Fruit fly (Drosophila melanogaster) whole organism, prepupa: ENCODE measurements around the gene Ulp1.

ENCODE experiments used
- CG10631 ChIP-seq: fragments of 200-800 bp; sonication (Bioruptor generic); optimal IDR thresholded peaks from 2 replicates; lab custom pipeline; 2016; ENCODE audit warnings: missing biosample characterization, missing genetic modification characterization
- CG11762 ChIP-seq: fragments of 200-800 bp; sonication (Bioruptor generic); optimal IDR thresholded peaks from 3 replicates; lab custom pipeline; 2016; ENCODE audit warnings: missing biosample characterization, missing genetic modification characterization; ENCODE audit not compliant: insufficient read depth
- CG15336 ChIP-seq: fragments of 200-800 bp; sonication (Bioruptor generic); IDR thresholded peaks from 2 replicates; pipeline ENCODE4 v1.3.6; 2022; ENCODE audit warnings: missing biosample characterization, missing genetic modification characterization
- CG1621 ChIP-seq: fragments of 200-800 bp; sonication (Bioruptor generic); optimal IDR thresholded peaks from 3 replicates; lab custom pipeline; 2018; ENCODE audit warnings: missing biosample characterization, mild to moderate bottlenecking, missing genetic modification characterization
- CG16779 ChIP-seq: fragments of 200-800 bp; sonication (Bioruptor generic); optimal IDR thresholded peaks from 3 replicates; lab custom pipeline; 2017; ENCODE audit warnings: missing biosample characterization, mild to moderate bottlenecking, missing genetic modification characterization
- CG3032 ChIP-seq: fragments of 200-800 bp; optimal IDR thresholded peaks from 2 replicates; lab custom pipeline; 2019; ENCODE audit warnings: missing biosample characterization, mild to moderate bottlenecking, missing genetic modification characterization, moderate library complexity
- CG31627 ChIP-seq: fragments of 200-800 bp; sonication (Bioruptor generic); optimal IDR thresholded peaks from 3 replicates; lab custom pipeline; 2016; ENCODE audit warnings: missing biosample characterization, missing genetic modification characterization
- CG3919 ChIP-seq: fragments of 200-800 bp; sonication (Bioruptor generic); optimal IDR thresholded peaks from 3 replicates; lab custom pipeline; 2016; ENCODE audit warnings: missing biosample characterization, missing genetic modification characterization
- CG4318 ChIP-seq: fragments of 200-800 bp; sonication (Bioruptor generic); optimal IDR thresholded peaks from 3 replicates; lab custom pipeline; 2017; ENCODE audit warnings: missing biosample characterization, mild to moderate bottlenecking, missing genetic modification characterization
- CG6163 ChIP-seq: fragments of 200-800 bp; sonication (Bioruptor generic); IDR thresholded peaks from 3 replicates; pipeline ENCODE4 v1.3.6; 2022; ENCODE audit warnings: missing biosample characterization, missing genetic modification characterization
- CG6276 ChIP-seq: fragments of 200-800 bp; sonication (Bioruptor generic); optimal IDR thresholded peaks from 2 replicates; lab custom pipeline; 2017; ENCODE audit warnings: missing biosample characterization, mild to moderate bottlenecking, missing genetic modification characterization
- CG6792 ChIP-seq: fragments of 200-800 bp; sonication (Bioruptor generic); optimal IDR thresholded peaks from 3 replicates; lab custom pipeline; 2016; ENCODE audit warnings: missing biosample characterization, missing genetic modification characterization
- CG6854 ChIP-seq: fragments of 200-800 bp; sonication (Bioruptor generic); optimal IDR thresholded peaks from 2 replicates; lab custom pipeline; 2017; ENCODE audit warnings: missing biosample characterization, mild to moderate bottlenecking, missing genetic modification characterization
- CG7368 ChIP-seq: fragments of 200-800 bp; sonication (Bioruptor generic); optimal IDR thresholded peaks from 3 replicates; lab custom pipeline; 2016; ENCODE audit warnings: missing biosample characterization, missing genetic modification characterization
- CG8119 ChIP-seq: fragments of 200-800 bp; sonication (Bioruptor generic); IDR thresholded peaks from 3 replicates; pipeline ENCODE4 v1.3.6; 2022; ENCODE audit warnings: missing biosample characterization, missing genetic modification characterization
- CG8319 ChIP-seq: fragments of 200-800 bp; sonication (Bioruptor generic); optimal IDR thresholded peaks from 3 replicates; lab custom pipeline; 2016; ENCODE audit warnings: missing biosample characterization, missing genetic modification characterization
- CG8632 ChIP-seq: fragments of 200-800 bp; sonication (Bioruptor generic); optimal IDR thresholded peaks from 3 replicates; lab custom pipeline; 2016; ENCODE audit warnings: missing biosample characterization, missing genetic modification characterization
- CG9139 ChIP-seq: fragments of 200-800 bp; sonication (Bioruptor generic); optimal IDR thresholded peaks from 3 replicates; lab custom pipeline; 2017; ENCODE audit warnings: missing biosample characterization, mild to moderate bottlenecking, missing genetic modification characterization
- Eip75B ChIP-seq: fragments of 200-800 bp; sonication (Bioruptor generic); optimal IDR thresholded peaks from 3 replicates; lab custom pipeline; 2016; ENCODE audit warnings: missing biosample characterization, missing genetic modification characterization
- Eip78C ChIP-seq: fragments of 200-800 bp; sonication (Bioruptor generic); peaks from one replicate; lab custom pipeline; 2016; ENCODE audit warnings: missing biosample characterization, missing genetic modification characterization
- Ets96B ChIP-seq: fragments of 200-800 bp; optimal IDR thresholded peaks from 2 replicates; lab custom pipeline; 2019; ENCODE audit warnings: missing biosample characterization, mild to moderate bottlenecking, missing genetic modification characterization, moderate library complexity
- Gug ChIP-seq: fragments of 200-800 bp; sonication (Bioruptor generic); IDR thresholded peaks from 2 replicates; pipeline ENCODE4 v1.3.6; 2022; ENCODE audit warnings: missing biosample characterization, missing genetic modification characterization
- Hr38 ChIP-seq: sonication (Bioruptor generic); optimal IDR thresholded peaks from 2 replicates; lab custom pipeline; 2016; ENCODE audit warnings: missing biosample characterization, missing genetic modification characterization
- Hr39 ChIP-seq: fragments of 200-800 bp; sonication (Bioruptor generic); optimal IDR thresholded peaks from 2 replicates; lab custom pipeline; 2016; ENCODE audit warnings: missing biosample characterization, missing genetic modification characterization
- Hr4 ChIP-seq: fragments of 200-800 bp; sonication (Bioruptor generic); optimal IDR thresholded peaks from 3 replicates; lab custom pipeline; 2016; ENCODE audit warnings: missing biosample characterization, missing genetic modification characterization
- Lpt ChIP-seq: fragments of 200-800 bp; sonication (Bioruptor generic); optimal IDR thresholded peaks from 3 replicates; lab custom pipeline; 2016; ENCODE audit warnings: missing biosample characterization, missing genetic modification characterization
- Met ChIP-seq: fragments of 200-800 bp; sonication (Bioruptor generic); optimal IDR thresholded peaks from 3 replicates; lab custom pipeline; 2016; ENCODE audit warnings: missing biosample characterization, missing genetic modification characterization
- OdsH ChIP-seq: fragments of 200-800 bp; sonication (Bioruptor generic); optimal IDR thresholded peaks from 3 replicates; lab custom pipeline; 2016; ENCODE audit warnings: missing biosample characterization, missing genetic modification characterization
- Smox ChIP-seq: fragments of 200-800 bp; sonication (Bioruptor generic); optimal IDR thresholded peaks from 3 replicates; lab custom pipeline; 2016; ENCODE audit warnings: missing biosample characterization, missing genetic modification characterization
- Sox102F ChIP-seq: fragments of 200-800 bp; sonication (Bioruptor generic); optimal IDR thresholded peaks from 2 replicates; lab custom pipeline; 2016; ENCODE audit warnings: missing biosample characterization, mild to moderate bottlenecking, missing genetic modification characterization
- Sox14 ChIP-seq: fragments of 200-800 bp; sonication (Bioruptor generic); optimal IDR thresholded peaks from 3 replicates; lab custom pipeline; 2016; ENCODE audit warnings: missing biosample characterization, missing genetic modification characterization
- Sox15 ChIP-seq: fragments of 200-800 bp; sonication (Bioruptor generic); optimal IDR thresholded peaks from 3 replicates; lab custom pipeline; 2016; ENCODE audit warnings: missing biosample characterization, missing genetic modification characterization
- achi ChIP-seq: fragments of 200-800 bp; sonication (Bioruptor generic); optimal IDR thresholded peaks from 3 replicates; lab custom pipeline; 2016; ENCODE audit warnings: missing biosample characterization, missing genetic modification characterization
- acj6 ChIP-seq: fragments of 200-800 bp; sonication (Bioruptor generic); optimal IDR thresholded peaks from 3 replicates; lab custom pipeline; 2016; ENCODE audit warnings: missing biosample characterization, missing genetic modification characterization
- cyc ChIP-seq: fragments of 200-800 bp; sonication (Bioruptor generic); optimal IDR thresholded peaks from 3 replicates; lab custom pipeline; 2016; ENCODE audit warnings: missing biosample characterization, missing genetic modification characterization
- dac ChIP-seq: fragments of 200-800 bp; sonication (Bioruptor generic); optimal IDR thresholded peaks from 2 replicates; lab custom pipeline; 2017; ENCODE audit warnings: missing biosample characterization, mild to moderate bottlenecking, missing genetic modification characterization
- eg ChIP-seq: fragments of 200-800 bp; sonication (Bioruptor generic); IDR thresholded peaks from 3 replicates; pipeline ENCODE4 v1.3.6; 2022; ENCODE audit warnings: missing biosample characterization, missing genetic modification characterization
- esn ChIP-seq: fragments of 200-800 bp; sonication (Bioruptor generic); optimal IDR thresholded peaks from 2 replicates; lab custom pipeline; 2016; ENCODE audit warnings: missing biosample characterization, mild to moderate bottlenecking, missing genetic modification characterization, moderate library complexity
- fd59A ChIP-seq: fragments of 200-800 bp; sonication (Bioruptor generic); optimal IDR thresholded peaks from 2 replicates; lab custom pipeline; 2017; ENCODE audit warnings: missing biosample characterization, mild to moderate bottlenecking, missing genetic modification characterization, missing genetic modification reagents
- fd85E ChIP-seq: fragments of 200-800 bp; sonication (Bioruptor generic); optimal IDR thresholded peaks from 3 replicates; lab custom pipeline; 2016; ENCODE audit warnings: missing biosample characterization, missing genetic modification characterization
- fkh ChIP-seq: fragments of 200-800 bp; sonication (Bioruptor generic); optimal IDR thresholded peaks from 3 replicates; lab custom pipeline; 2017; ENCODE audit warnings: missing biosample characterization, mild to moderate bottlenecking, missing genetic modification characterization, moderate library complexity
- lz ChIP-seq: fragments of 200-800 bp; sonication (Bioruptor generic); optimal IDR thresholded peaks from 3 replicates; lab custom pipeline; 2016; ENCODE audit warnings: missing biosample characterization, missing genetic modification characterization
- net ChIP-seq: fragments of 200-800 bp; sonication (Bioruptor generic); optimal IDR thresholded peaks from 3 replicates; lab custom pipeline; 2016; ENCODE audit warnings: missing biosample characterization, missing genetic modification characterization
- salr ChIP-seq, 2 experiments: fragments of 200-800 bp; sonication (Bioruptor generic); optimal IDR thresholded peaks; 3 replicates each; lab custom pipeline; 2016 to 2018; ENCODE audit warnings: missing biosample characterization in 2 of 2, missing genetic modification characterization in 2 of 2, mild to moderate bottlenecking in 1 of 2
- svp ChIP-seq: fragments of 200-800 bp; sonication (Bioruptor generic); peaks from one replicate; lab custom pipeline; 2016; ENCODE audit warnings: missing biosample characterization, missing genetic modification characterization
- topi ChIP-seq: fragments of 200-800 bp; sonication (Bioruptor generic); optimal IDR thresholded peaks from 3 replicates; lab custom pipeline; 2016; ENCODE audit warnings: missing biosample characterization, missing genetic modification characterization
- vri ChIP-seq: fragments of 200-800 bp; sonication (Bioruptor generic); optimal IDR thresholded peaks from 3 replicates; lab custom pipeline; 2016; ENCODE audit warnings: missing biosample characterization, mild to moderate bottlenecking, missing genetic modification characterization

Ulp1 gene

dm6 chrX:19166152-19166935 is 41.6 kb downstream of the Ulp1 start (continued):
- TF ChIP-seq Lpt (no peak), CG11762 (GFP tag; lab: Kevin White, UChicago) (peak; percentile 27), Eip75B (GFP tag; lab: Kevin White, UChicago) (peak; percentile 9), CG6854 (GFP tag; lab: Kevin White, UChicago) (no peak), CG15336 (GFP tag; lab: Robert Waterston, UW) (no peak), fd85E (GFP tag; lab: Kevin White, UChicago) (no peak), lz (peak; percentile 63), Met (peak; percentile 59), eg (GFP tag; lab: Robert Waterston, UW) (0 out of 3 replicates have a peak, but pooled peaks have one; percentile 30), CG6792 (GFP tag; lab: Kevin White, UChicago) (peak; percentile 42), Sox15 (GFP tag; lab: Kevin White, UChicago) (peak; percentile 44), fkh (GFP tag; lab: Kevin White, UChicago) (no peak), CG8119 (GFP tag; lab: Robert Waterston, UW) (no peak), CG4318 (GFP tag; lab: Kevin White, UChicago) (peak; percentile 7), CG7368 (GFP tag; lab: Kevin White, UChicago) (no peak), achi (GFP tag; lab: Kevin White, UChicago) (peak; percentile 39), topi (GFP tag; lab: Kevin White, UChicago) (peak; percentile 48), acj6 (peak; percentile 44), Hr38 (GFP tag; lab: Kevin White, UChicago) (no peak), vri (GFP tag; lab: Kevin White, UChicago) (peak; percentile 51), dac (no peak), fd59A (peak; percentile 39), CG10631 (peak; percentile 28), CG3919 (GFP tag; lab: Kevin White, UChicago) (peak; percentile 11)

dm6 chrX:19165144-19166011 is 42.6 kb downstream of the Ulp1 start:
- peak in 1 of 2 experiments; percentile 18 for TF ChIP-seq salr (GFP tag; optimal IDR thresholded peaks at IDR 0.05; lab: Kevin White, UChicago)
- no peak for TF ChIP-seq cyc (GFP tag; lab: Kevin White, UChicago)
- peak; percentile 15 for TF ChIP-seq topi (GFP tag; lab: Kevin White, UChicago)
- no peak for TF ChIP-seq fd59A
- TF ChIP-seq Hr38 (GFP tag; lab: Kevin White, UChicago) = no peak
- TF ChIP-seq OdsH (GFP tag; lab: Kevin White, UChicago) = no peak
- peak; percentile 40 for TF ChIP-seq CG6276 (GFP tag; lab: Kevin White, UChicago)
- no peak for TF ChIP-seq CG8319
- no peak for TF ChIP-seq fd85E (GFP tag; lab: Kevin White, UChicago)
- TF ChIP-seq CG9139 (GFP tag; lab: Kevin White, UChicago) = peak; percentile 63
- no peak for TF ChIP-seq Hr4 (GFP tag; lab: Kevin White, UChicago)
- TF ChIP-seq CG8632 (GFP tag; lab: Kevin White, UChicago) = no peak
- TF ChIP-seq CG31627 (GFP tag; lab: Kevin White, UChicago) = no peak
- TF ChIP-seq CG4318 (GFP tag; lab: Kevin White, UChicago) = peak; percentile 21
- TF ChIP-seq CG7368 (GFP tag; lab: Kevin White, UChicago) = no peak
- TF ChIP-seq Gug (GFP tag; lab: Robert Waterston, UW) = no peak
- no peak for TF ChIP-seq Sox15 (GFP tag; lab: Kevin White, UChicago)
- TF ChIP-seq svp (GFP tag; lab: Kevin White, UChicago) = no peak
- no peak for TF ChIP-seq Sox14 (GFP tag; lab: Kevin White, UChicago)
- no peak for TF ChIP-seq fkh (GFP tag; lab: Kevin White, UChicago)
- no peak for TF ChIP-seq Sox102F (GFP tag; lab: Kevin White, UChicago)
- TF ChIP-seq vri (GFP tag; lab: Kevin White, UChicago) = peak; percentile 67
- peak; percentile 17 for TF ChIP-seq Smox (GFP tag; lab: Kevin White, UChicago)
- TF ChIP-seq CG1621 (tag; lab: Kevin White, UChicago) = peak; percentile 59
- peak; percentile 86 for TF ChIP-seq Eip78C (GFP tag; lab: Kevin White, UChicago)
- TF ChIP-seq net (GFP tag; lab: Kevin White, UChicago) = no peak
- peak; percentile 37 for TF ChIP-seq CG3032 (tag; lab: Kevin White, UChicago)
- TF ChIP-seq CG6163 (GFP tag; lab: Robert Waterston, UW) = peak; percentile 78; the same call in 2 of the 3 replicates
- TF ChIP-seq CG3919 (GFP tag; lab: Kevin White, UChicago) = no peak
- peak; percentile 23 for TF ChIP-seq Ets96B (tag; lab: Kevin White, UChicago)
- no peak for TF ChIP-seq CG16779
- TF ChIP-seq Hr39 (GFP tag; lab: Kevin White, UChicago) = peak; percentile 7
- no peak for TF ChIP-seq Met
- TF ChIP-seq esn (GFP tag; lab: Kevin White, UChicago) = peak; percentile 16
